Fruit fly (Drosophila melanogaster) whole organism, pupa: ENCODE data around the gene DCP2.

Experiments
- CG12605 ChIP-seq: fragments of 200-800 bp; sonication (Bioruptor generic); IDR thresholded peaks from 2 replicates; pipeline ENCODE4 v1.3.6; 2022; ENCODE audit warnings: missing biosample characterization, missing genetic modification characterization
- CG13204 ChIP-seq: fragments of 200-800 bp; sonication (Bioruptor generic); optimal IDR thresholded peaks from 2 replicates; lab custom pipeline; 2018; ENCODE audit warnings: missing biosample characterization, mild to moderate bottlenecking, missing genetic modification characterization, moderate library complexity
- CG17806 ChIP-seq: fragments of 200-800 bp; sonication (Bioruptor generic); optimal IDR thresholded peaks from 2 replicates; lab custom pipeline; 2018; ENCODE audit warnings: missing biosample characterization, mild to moderate bottlenecking, missing genetic modification characterization, moderate library complexity
- CG32121 ChIP-seq: fragments of 200-800 bp; sonication (Bioruptor generic); IDR thresholded peaks from 2 replicates; pipeline ENCODE4 v1.3.6; 2022; ENCODE audit warnings: missing biosample characterization, missing genetic modification characterization
- CG8159 ChIP-seq: fragments of 200-800 bp; sonication (Bioruptor generic); optimal IDR thresholded peaks from 3 replicates; lab custom pipeline; 2018; ENCODE audit warnings: missing biosample characterization, mild to moderate bottlenecking, missing genetic modification characterization, moderate library complexity
- CG8301 ChIP-seq: fragments of 200-800 bp; sonication (Bioruptor generic); optimal IDR thresholded peaks from 2 replicates; lab custom pipeline; 2018; ENCODE audit warnings: missing biosample characterization, mild to moderate bottlenecking, missing genetic modification characterization
- CG9948 ChIP-seq: fragments of 200-800 bp; sonication (Bioruptor generic); optimal IDR thresholded peaks from 2 replicates; lab custom pipeline; 2018; ENCODE audit warnings: missing biosample characterization, mild to moderate bottlenecking, missing genetic modification characterization, moderate library complexity
- D1 ChIP-seq: fragments of 200-800 bp; sonication (Bioruptor generic); optimal IDR thresholded peaks from 2 replicates; lab custom pipeline; 2018; ENCODE audit warnings: missing biosample characterization, mild to moderate bottlenecking, missing genetic modification characterization, moderate library complexity
- Pif1A ChIP-seq: fragments of 200-800 bp; sonication (Bioruptor generic); optimal IDR thresholded peaks from 3 replicates; lab custom pipeline; 2016; ENCODE audit warnings: missing biosample characterization, missing genetic modification characterization
- Pif1B ChIP-seq: fragments of 200-800 bp; sonication (Bioruptor generic); optimal IDR thresholded peaks from 3 replicates; lab custom pipeline; 2016; ENCODE audit warnings: missing biosample characterization, missing genetic modification characterization
- fd96Ca ChIP-seq: fragments of 200-800 bp; sonication (Bioruptor generic); IDR thresholded peaks from 3 replicates; pipeline ENCODE4 v1.3.6; 2022; ENCODE audit warnings: missing biosample characterization, missing genetic modification characterization
- rn ChIP-seq: fragments of 200-800 bp; sonication (Bioruptor generic); IDR thresholded peaks from 2 replicates; pipeline ENCODE4 v1.3.6; 2022; ENCODE audit warnings: missing biosample characterization, missing genetic modification characterization

DNA sequence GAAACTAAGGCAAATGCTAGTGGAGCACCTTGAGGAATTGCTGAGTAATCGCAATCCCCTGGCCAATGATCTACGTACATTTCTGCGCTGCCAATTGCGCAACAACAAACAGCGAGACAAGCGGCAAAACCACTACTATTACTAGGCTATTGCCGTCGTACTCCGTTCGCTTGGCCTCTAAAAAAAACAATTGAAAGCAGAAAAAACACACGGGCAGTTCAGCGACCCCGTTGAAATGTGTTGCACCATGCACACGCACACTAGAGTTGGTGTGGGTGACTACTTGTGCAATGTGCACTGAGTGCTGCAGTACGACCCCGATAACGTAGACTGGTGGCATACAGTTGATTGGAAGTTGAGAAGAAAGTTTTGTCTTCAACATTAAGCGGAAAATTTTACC, 1.7 kb downstream of the DCP2 start:
- no peak for TF ChIP-seq Pif1A (GFP tag; lab: Kevin White, UChicago)
- no peak for TF ChIP-seq CG8159 (tag; lab: Kevin White, UChicago)
- TF ChIP-seq Pif1B: no peak
- TF ChIP-seq CG9948 (tag; lab: Kevin White, UChicago): no peak
- TF ChIP-seq CG13204 (GFP tag; lab: Kevin White, UChicago): no peak
- no peak for TF ChIP-seq CG17806 (tag; lab: Kevin White, UChicago)
- TF ChIP-seq fd96Ca: peak; percentile 50; the same call in 2 of the 3 replicates
- TF ChIP-seq rn (GFP tag; lab: Robert Waterston, UW): no peak
- TF ChIP-seq CG12605 (GFP tag; lab: Robert Waterston, UW): peak; percentile 52; the same call in 1 of the 2 replicates
- TF ChIP-seq CG8301 (tag; lab: Kevin White, UChicago): peak; percentile 13
- TF ChIP-seq CG32121 (GFP tag; lab: Robert Waterston, UW): peak; percentile 77
- TF ChIP-seq D1 (tag; lab: Kevin White, UChicago): no peak
